Worm (Caenorhabditis elegans): ENCODE results near the gene B0218.5.

DNA sequence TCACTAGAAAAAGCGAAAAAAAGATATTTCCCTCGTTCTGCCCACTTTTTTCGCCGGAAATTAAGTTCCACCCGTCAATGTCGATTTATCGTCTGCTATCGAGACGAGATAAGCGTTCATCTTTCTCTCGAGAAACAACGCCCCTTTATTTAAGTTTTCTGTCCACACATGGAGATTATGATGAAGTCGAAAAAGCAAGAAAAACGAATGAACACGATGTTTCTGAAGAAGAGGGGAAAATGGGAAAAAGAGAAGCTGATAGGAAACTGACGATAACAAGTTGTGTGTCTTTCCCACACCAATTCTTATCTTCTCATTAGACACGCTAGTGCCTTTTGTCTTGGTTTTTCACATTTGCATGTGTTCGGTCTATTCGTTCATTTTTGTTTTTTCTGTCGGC lies 17.7 kb upstream of the B0218.5 start:
- TF ChIP-seq flt-1 (GFP tag; IDR thresholded peaks at IDR 0.05) (no peak), med-1 (GFP tag; optimal IDR thresholded peaks at IDR 0.05; ENCODE audit: insufficient read depth) (no peak), tab-1 (GFP tag; IDR thresholded peaks at IDR 0.05) (no peak), ztf-29 (GFP tag; IDR thresholded peaks at IDR 0.05) (no peak)
